Fruit fly (Drosophila melanogaster) whole organism, pupa: ENCODE measurements around the gene pho.

ENCODE experiments used
- CG14655 ChIP-seq: fragments of 200-800 bp; sonication (Bioruptor generic); optimal IDR thresholded peaks from 3 replicates; lab custom pipeline; 2017; ENCODE audit warnings: mild to moderate bottlenecking, missing biosample characterization, missing genetic modification reagents, missing genetic modification characterization
- CG4496 ChIP-seq: fragments of 200-800 bp; sonication (Bioruptor generic); IDR thresholded peaks from 3 replicates; pipeline ENCODE4 v1.3.6; 2022; ENCODE audit warnings: missing biosample characterization, missing genetic modification characterization
- CG8301 ChIP-seq: fragments of 200-800 bp; sonication (Bioruptor generic); optimal IDR thresholded peaks from 2 replicates; lab custom pipeline; 2018; ENCODE audit warnings: missing biosample characterization, mild to moderate bottlenecking, missing genetic modification characterization
- Pif1A ChIP-seq: fragments of 200-800 bp; sonication (Bioruptor generic); optimal IDR thresholded peaks from 3 replicates; lab custom pipeline; 2016; ENCODE audit warnings: missing biosample characterization, missing genetic modification characterization
- Pif1B ChIP-seq: fragments of 200-800 bp; sonication (Bioruptor generic); optimal IDR thresholded peaks from 3 replicates; lab custom pipeline; 2016; ENCODE audit warnings: missing biosample characterization, missing genetic modification characterization
- Snoo ChIP-seq: fragments of 200-800 bp; sonication (Bioruptor generic); optimal IDR thresholded peaks from 3 replicates; lab custom pipeline; 2017; ENCODE audit warnings: missing biosample characterization, mild to moderate bottlenecking, missing genetic modification characterization, inconsistent platforms
- gl ChIP-seq: fragments of 200-800 bp; sonication (Bioruptor generic); optimal IDR thresholded peaks from 2 replicates; lab custom pipeline; 2018; ENCODE audit warnings: missing biosample characterization, mild to moderate bottlenecking, missing genetic modification characterization

DNA sequence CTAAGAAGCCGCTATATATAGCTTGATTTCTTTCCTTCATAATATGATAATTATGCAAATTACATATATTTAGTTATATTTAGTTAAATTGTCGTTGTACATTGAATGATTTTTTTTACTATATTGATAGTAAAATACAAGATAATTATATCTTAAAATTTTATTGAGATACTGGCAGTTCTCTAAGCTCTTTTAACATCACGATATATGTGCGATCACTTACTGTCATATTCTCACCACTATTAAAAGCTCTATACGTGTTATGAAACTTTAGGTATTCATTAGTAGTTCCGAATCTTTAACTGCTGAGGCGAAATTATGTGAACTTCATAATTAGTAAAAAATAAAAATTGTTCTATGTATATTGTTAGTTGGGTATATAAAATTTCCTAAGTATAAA is 17.2 kb upstream of the pho start, which contains the start of gene Mitf:
- TF ChIP-seq Pif1B (GFP tag; lab: Kevin White, UChicago) (no peak), Pif1A (GFP tag; lab: Kevin White, UChicago) (no peak), gl (tag; lab: Kevin White, UChicago) (no peak), CG8301 (tag; lab: Kevin White, UChicago) (no peak), CG14655 (GFP tag; lab: Kevin White, UChicago) (no peak), Snoo (tag; lab: Kevin White, UChicago) (no peak), CG4496 (GFP tag; lab: Robert Waterston, UW) (no peak)
